Fruit fly (Drosophila melanogaster): Measurements from ENCODE around the gene Jarid2.
A peak's percentile ranks its signal among the peaks of the same experiment; 100 is the strongest.

The Jarid2 gene

dm6 chr3L:9501298-9501697 is 24.5 kb downstream of the Jarid2 start:
- TF ChIP-seq dsf (GFP tag; optimal IDR thresholded peaks at IDR 0.05; ENCODE audit: borderline replicate concordance) (no peak), Dif (GFP tag; optimal IDR thresholded peaks at IDR 0.05; ENCODE audit: partially characterized antibody) (no peak), woc (GFP tag; optimal IDR thresholded peaks at IDR 0.05) (no peak), Sp1 (GFP tag; optimal IDR thresholded peaks at IDR 0.05) (no peak), ey (GFP tag; optimal IDR thresholded peaks at IDR 0.05) (no peak), Hnf4 (GFP tag; optimal IDR thresholded peaks at IDR 0.05) (no peak), Hr78 (GFP tag; optimal IDR thresholded peaks at IDR 0.05) (no peak), pan (optimal IDR thresholded peaks at IDR 0.05) (no peak)

- TF ChIP-seq Dfd (GFP tag; optimal IDR thresholded peaks at IDR 0.05): no peak
- no peak for TF ChIP-seq dsf (GFP tag; optimal IDR thresholded peaks at IDR 0.05; ENCODE audit: borderline replicate concordance)
These were observed 25.5 kb downstream of the Jarid2 start for dm6 chr3L:9502294-9502693.

dm6 chr3L:9502856-9503255 is 26.0 kb downstream of the Jarid2 start:
- TF ChIP-seq lola (GFP tag; optimal IDR thresholded peaks at IDR 0.05) (no peak), Rel (GFP tag; optimal IDR thresholded peaks at IDR 0.05) (no peak), Rel (tag; optimal IDR thresholded peaks at IDR 0.05) (no peak), sage (GFP tag; optimal IDR thresholded peaks at IDR 0.05) (no peak), br (GFP tag; optimal IDR thresholded peaks at IDR 0.05) (no peak), Hnf4 (GFP tag; optimal IDR thresholded peaks at IDR 0.05) (no peak), OdsH (GFP tag; optimal IDR thresholded peaks at IDR 0.05) (no peak), woc (GFP tag; optimal IDR thresholded peaks at IDR 0.05) (no peak), Hr83 (GFP tag; optimal IDR thresholded peaks at IDR 0.05; ENCODE audit: poor library complexity, severe bottlenecking) (no peak), rgr (GFP tag; optimal IDR thresholded peaks at IDR 0.05) (no peak), Myc (optimal IDR thresholded peaks at IDR 0.05) (no peak), psq (GFP tag; optimal IDR thresholded peaks at IDR 0.05) (no peak), N (GFP tag; optimal IDR thresholded peaks at IDR 0.05) (no peak), sv (GFP tag; optimal IDR thresholded peaks at IDR 0.05) (no peak), Dif (GFP tag; optimal IDR thresholded peaks at IDR 0.05; ENCODE audit: partially characterized antibody) (no peak), CG32264 (GFP tag; optimal IDR thresholded peaks at IDR 0.05) (no peak), pan (optimal IDR thresholded peaks at IDR 0.05) (no peak), fru (GFP tag; optimal IDR thresholded peaks at IDR 0.05) (no peak), Sp1 (GFP tag; optimal IDR thresholded peaks at IDR 0.05) (no peak)

- TF ChIP-seq N (GFP tag; optimal IDR thresholded peaks at IDR 0.05) (no peak), dsf (GFP tag; optimal IDR thresholded peaks at IDR 0.05; ENCODE audit: borderline replicate concordance) (no peak), foxo (GFP tag; optimal IDR thresholded peaks at IDR 0.05) (peak in 1 of 2 experiments; percentile 10), OdsH (GFP tag; optimal IDR thresholded peaks at IDR 0.05) (no peak), woc (GFP tag; optimal IDR thresholded peaks at IDR 0.05) (no peak), rgr (GFP tag; optimal IDR thresholded peaks at IDR 0.05) (no peak), fru (GFP tag; optimal IDR thresholded peaks at IDR 0.05) (peak; percentile 18), Jra (GFP tag; optimal IDR thresholded peaks at IDR 0.05) (no peak), h (GFP tag; optimal IDR thresholded peaks at IDR 0.05) (peak; percentile 52), tai (GFP tag; optimal IDR thresholded peaks at IDR 0.05) (no peak), CrebA (GFP tag; optimal IDR thresholded peaks at IDR 0.05; ENCODE audit: borderline replicate concordance) (no peak), sv (GFP tag; optimal IDR thresholded peaks at IDR 0.05) (no peak)
These were observed 26.9 kb downstream of the Jarid2 start for dm6 chr3L:9503552-9504317.

- TF ChIP-seq Dif (GFP tag; optimal IDR thresholded peaks at IDR 0.05; ENCODE audit: partially characterized antibody): no peak
- no peak for TF ChIP-seq psq (GFP tag; optimal IDR thresholded peaks at IDR 0.05)
- TF ChIP-seq foxo (GFP tag; optimal IDR thresholded peaks at IDR 0.05): no peak
- no peak for TF ChIP-seq fru (GFP tag; optimal IDR thresholded peaks at IDR 0.05)
- TF ChIP-seq rgr (GFP tag; optimal IDR thresholded peaks at IDR 0.05): no peak
- TF ChIP-seq Dfd (GFP tag; optimal IDR thresholded peaks at IDR 0.05): no peak
- no peak for TF ChIP-seq CG32264 (GFP tag; optimal IDR thresholded peaks at IDR 0.05)
- no peak for TF ChIP-seq Vsx2 (GFP tag; optimal IDR thresholded peaks at IDR 0.05; ENCODE audit: partially characterized antibody)
- TF ChIP-seq GATAd (GFP tag; optimal IDR thresholded peaks at IDR 0.05): no peak
- TF ChIP-seq HLH106 (tag; optimal IDR thresholded peaks at IDR 0.05): no peak
- TF ChIP-seq jim (GFP tag; optimal IDR thresholded peaks at IDR 0.05): no peak
These were observed 27.7 kb downstream of the Jarid2 start for dm6 chr3L:9504530-9504929.
